Worm (Caenorhabditis elegans): ENCODE measurements around the gene F08D12.15.

- TF ChIP-seq F39B2.1 (GFP tag; IDR thresholded peaks at IDR 0.05), result no peak
- TF ChIP-seq Y56A3A.18 (GFP tag; IDR thresholded peaks at IDR 0.05), result no peak
- no peak for TF ChIP-seq sea-2 (GFP tag; IDR thresholded peaks at IDR 0.05)
- no peak for TF ChIP-seq B0336.3 (GFP tag; IDR thresholded peaks at IDR 0.05)
- TF ChIP-seq pha-4 (tag; optimal IDR thresholded peaks at IDR 0.05), result no peak
- no peak for TF ChIP-seq tlf-1 (GFP tag; optimal IDR thresholded peaks at IDR 0.05)
- no peak for TF ChIP-seq akir-1 (GFP tag; optimal IDR thresholded peaks at IDR 0.05)
- TF ChIP-seq atf-7 (tag; optimal IDR thresholded peaks at IDR 0.05), result no peak
- TF ChIP-seq hrde-1 (tag; optimal IDR thresholded peaks at IDR 0.05; ENCODE audit: borderline replicate concordance), result no peak
- TF ChIP-seq rcor-1 (GFP tag; IDR thresholded peaks at IDR 0.05), result no peak
- no peak for TF ChIP-seq rpc-1 (optimal IDR thresholded peaks at IDR 0.05)
- no peak for TF ChIP-seq rpc-1 (tag; optimal IDR thresholded peaks at IDR 0.05)
- TF ChIP-seq unc-130 (GFP tag; optimal IDR thresholded peaks at IDR 0.05), result no peak
- no peak for TF ChIP-seq snpc-3.4 (tag; optimal IDR thresholded peaks at IDR 0.05)
These were observed 21.4 kb downstream of the F08D12.15 start for ce11 chrII:2787849-2788248.

Data from whole organism, young adult.